Worm (Caenorhabditis elegans) whole organism, late embryonic: ENCODE results near the gene pdzd-8.

ENCODE experiments used
- C08G9.2 ChIP-seq: sonication (generic microtip); optimal IDR thresholded peaks from 2 replicates; lab custom pipeline; 2016; ENCODE audit warnings: mild to moderate bottlenecking, missing genetic modification characterization, moderate library complexity, missing compliant biosample characterization
- C38D4.7 ChIP-seq: fragments of 200-800 bp; sonication (Bioruptor generic); optimal IDR thresholded peaks from 2 replicates; lab custom pipeline; 2018; ENCODE audit warnings: mild to moderate bottlenecking, missing genetic modification characterization, moderate library complexity, missing compliant biosample characterization
- K09A11.1 ChIP-seq: sonication (generic microtip); optimal IDR thresholded peaks from 2 replicates; lab custom pipeline; 2017; ENCODE audit warnings: antibody characterized with exemption, mild to moderate bottlenecking, missing genetic modification characterization, missing compliant biosample characterization; ENCODE audit not compliant: insufficient read depth
- Y22D7AL.16 ChIP-seq: sonication (generic microtip); optimal IDR thresholded peaks from 2 replicates; lab custom pipeline; 2016; ENCODE audit warnings: missing genetic modification characterization, missing compliant biosample characterization
- ahr-1 ChIP-seq: sonication (generic microtip); optimal IDR thresholded peaks from 2 replicates; lab custom pipeline; 2016; ENCODE audit warnings: missing genetic modification characterization, missing compliant biosample characterization
- ceh-18 ChIP-seq: sonication (generic microtip); optimal IDR thresholded peaks from 2 replicates; lab custom pipeline; 2016; ENCODE audit warnings: missing genetic modification characterization, missing compliant biosample characterization
- ceh-24 ChIP-seq: sonication (generic microtip); optimal IDR thresholded peaks from 2 replicates; lab custom pipeline; 2016; ENCODE audit warnings: mild to moderate bottlenecking, missing genetic modification characterization, missing compliant biosample characterization
- ceh-30 ChIP-seq: fragments of 150-350 bp; optimal IDR thresholded peaks from 2 replicates; lab custom pipeline; 2014; ENCODE audit warnings: missing biosample characterization, missing genetic modification characterization
- ceh-31 ChIP-seq: sonication (generic microtip); optimal IDR thresholded peaks from 2 replicates; lab custom pipeline; 2016; ENCODE audit warnings: missing genetic modification characterization, missing compliant biosample characterization
- ceh-34 ChIP-seq: sonication (generic microtip); optimal IDR thresholded peaks from 2 replicates; lab custom pipeline; 2016; ENCODE audit warnings: mild to moderate bottlenecking, missing genetic modification characterization, missing compliant biosample characterization
- ceh-48 ChIP-seq: sonication (generic microtip); optimal IDR thresholded peaks from 2 replicates; lab custom pipeline; 2016; ENCODE audit warnings: missing genetic modification characterization, inconsistent platforms, missing compliant biosample characterization
- ceh-6 ChIP-seq: fragments of 200-800 bp; sonication (Bioruptor generic); optimal IDR thresholded peaks from 2 replicates; lab custom pipeline; 2018; ENCODE audit warnings: mild to moderate bottlenecking, missing genetic modification characterization, missing compliant biosample characterization
- ceh-9 ChIP-seq: sonication (generic microtip); optimal IDR thresholded peaks from 2 replicates; lab custom pipeline; 2016; ENCODE audit warnings: mild to moderate bottlenecking, missing genetic modification characterization, inconsistent platforms, missing compliant biosample characterization
- dmd-4 ChIP-seq: sonication (generic microtip); optimal IDR thresholded peaks from 2 replicates; lab custom pipeline; 2016; ENCODE audit warnings: borderline replicate concordance, missing genetic modification characterization, missing compliant biosample characterization
- eyg-1 ChIP-seq: sonication (generic microtip); optimal IDR thresholded peaks from 2 replicates; lab custom pipeline; 2016; ENCODE audit warnings: missing genotype, missing genetic modification characterization, missing compliant biosample characterization
- fax-1 ChIP-seq: sonication (generic microtip); optimal IDR thresholded peaks from 2 replicates; lab custom pipeline; 2016; ENCODE audit warnings: missing genotype, missing genetic modification characterization, missing compliant biosample characterization
- hlh-13 ChIP-seq: fragments of 200-800 bp; sonication (Bioruptor generic); optimal IDR thresholded peaks from 2 replicates; lab custom pipeline; 2018; ENCODE audit warnings: mild to moderate bottlenecking, missing genetic modification characterization, missing compliant biosample characterization
- hlh-15 ChIP-seq: sonication (generic microtip); optimal IDR thresholded peaks from 2 replicates; lab custom pipeline; 2016; ENCODE audit warnings: missing genetic modification characterization, missing compliant biosample characterization
- mec-3 ChIP-seq: sonication (generic microtip); optimal IDR thresholded peaks from 2 replicates; lab custom pipeline; 2016; ENCODE audit warnings: borderline replicate concordance, missing genetic modification characterization, missing compliant biosample characterization
- nfya-1 ChIP-seq: sonication (generic microtip); optimal IDR thresholded peaks from 2 replicates; lab custom pipeline; 2017; ENCODE audit warnings: missing genetic modification characterization, mild to moderate bottlenecking, missing compliant biosample characterization, antibody characterized with exemption, moderate library complexity
- pax-1 ChIP-seq: fragments of 150-350 bp; optimal IDR thresholded peaks from 2 replicates; lab custom pipeline; 2014; ENCODE audit warnings: missing biosample characterization, missing genetic modification characterization
- pha-2 ChIP-seq: sonication (generic microtip); optimal IDR thresholded peaks from 2 replicates; lab custom pipeline; 2017; ENCODE audit warnings: mild to moderate bottlenecking, missing genetic modification characterization, missing compliant biosample characterization
- pha-4 ChIP-seq: fragments of 150-350 bp; optimal IDR thresholded peaks from 2 replicates; lab custom pipeline; 2018; ENCODE audit warnings: missing biosample characterization, missing genetic modification reagents, missing genetic modification characterization
- pros-1 ChIP-seq: fragments of 150-350 bp; optimal IDR thresholded peaks from 2 replicates; lab custom pipeline; 2014; ENCODE audit warnings: missing biosample characterization, missing genetic modification reagents, missing genetic modification characterization
- rnt-1 ChIP-seq: sonication (generic microtip); optimal IDR thresholded peaks from 2 replicates; lab custom pipeline; 2016; ENCODE audit warnings: missing genetic modification characterization, missing compliant biosample characterization
- sdc-2 ChIP-seq: sonication (generic microtip); optimal IDR thresholded peaks from 2 replicates; lab custom pipeline; 2016; ENCODE audit warnings: missing genotype, missing genetic modification characterization, missing compliant biosample characterization
- sox-2 ChIP-seq: fragments of 200-800 bp; sonication (Bioruptor generic); IDR thresholded peaks from 2 replicates; pipeline ENCODE4 v1.3.6; 2022; ENCODE audit warnings: missing genetic modification reagents, missing genetic modification characterization, missing compliant biosample characterization
- sox-4 ChIP-seq: sonication (generic microtip); optimal IDR thresholded peaks from 2 replicates; lab custom pipeline; 2017; ENCODE audit warnings: mild to moderate bottlenecking, missing genetic modification characterization, inconsistent platforms, missing compliant biosample characterization
- syd-9 ChIP-seq: sonication (generic microtip); optimal IDR thresholded peaks from 2 replicates; lab custom pipeline; 2016; ENCODE audit warnings: mild to moderate bottlenecking, missing genetic modification characterization, moderate library complexity, missing compliant biosample characterization
- tbx-7 ChIP-seq: sonication (generic microtip); optimal IDR thresholded peaks from 2 replicates; lab custom pipeline; 2016; ENCODE audit warnings: missing genotype, missing genetic modification characterization, missing compliant biosample characterization
- ttx-3 ChIP-seq: sonication (generic microtip); optimal IDR thresholded peaks from 2 replicates; lab custom pipeline; 2016; ENCODE audit warnings: missing genetic modification reagents, missing genetic modification characterization, missing compliant biosample characterization
- unc-55 ChIP-seq: sonication (generic microtip); optimal IDR thresholded peaks from 2 replicates; lab custom pipeline; 2017; ENCODE audit warnings: missing biosample characterization, missing genetic modification reagents, missing genetic modification characterization
- unc-86 ChIP-seq: sonication (generic microtip); optimal IDR thresholded peaks from 2 replicates; lab custom pipeline; 2016; ENCODE audit warnings: missing genetic modification characterization, missing compliant biosample characterization
- zip-5 ChIP-seq: sonication (generic microtip); optimal IDR thresholded peaks from 2 replicates; lab custom pipeline; 2016; ENCODE audit warnings: missing genetic modification characterization, missing compliant biosample characterization
- ztf-16 ChIP-seq: sonication (generic microtip); optimal IDR thresholded peaks from 2 replicates; lab custom pipeline; 2017; ENCODE audit warnings: missing genetic modification characterization, missing compliant biosample characterization

The pdzd-8 gene

ce11 chrIV:9001184-9001583, 25.9 kb downstream of the pdzd-8 start:
- TF ChIP-seq rnt-1 (no peak), K09A11.1 (no peak), sox-4 (no peak), sdc-2 (tag; lab: Kevin White, UChicago) (no peak), hlh-15 (tag; lab: Kevin White, UChicago) (no peak), unc-86 (tag; lab: Kevin White, UChicago) (no peak), mec-3 (tag; lab: Kevin White, UChicago) (no peak), sox-2 (GFP tag; lab: Robert Waterston, UW) (no peak), ztf-16 (no peak), ceh-24 (tag; lab: Kevin White, UChicago) (no peak), pha-4 (tag; lab: Kevin White, UChicago) (no peak), ahr-1 (tag; lab: Kevin White, UChicago) (no peak), pax-1 (tag; lab: Kevin White, UChicago) (no peak)

DNA sequence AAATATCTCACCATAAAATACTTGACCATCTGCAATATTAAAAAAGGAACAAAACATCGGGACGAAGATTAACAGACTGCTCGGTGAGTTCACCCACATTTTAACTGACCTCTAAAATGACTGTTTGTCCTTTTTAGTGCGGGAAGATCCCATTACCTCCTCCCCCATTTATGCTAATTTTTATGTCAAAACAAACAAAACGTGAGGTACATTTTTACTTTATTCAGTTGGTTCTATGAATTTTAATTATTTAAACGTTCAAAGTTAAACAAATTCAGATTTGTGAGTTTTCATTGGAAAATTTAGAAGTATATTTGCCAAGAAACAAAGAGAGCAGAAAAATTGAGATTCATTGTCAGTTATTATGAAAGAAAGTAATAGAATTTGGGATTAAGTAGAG, 27.3 kb downstream of the pdzd-8 start, which contains the start of gene C53D6.8:
Gene C53D6.8 (minus strand): TSS at position 101 of the 400 bp plus-strand sequence.
- TF ChIP-seq ceh-9 (tag; lab: Kevin White, UChicago) (no peak), ceh-48 (tag; lab: Kevin White, UChicago) (no peak), C38D4.7 (no peak), ceh-31 (no peak), dmd-4 (no peak), ceh-6 (no peak), C08G9.2 (tag; lab: Kevin White, UChicago) (no peak), ceh-18 (tag; lab: Kevin White, UChicago) (no peak), ttx-3 (tag; lab: Kevin White, UChicago) (no peak), hlh-13 (GFP tag; lab: Kevin White, UChicago) (no peak), mec-3 (tag; lab: Kevin White, UChicago) (no peak), sox-2 (GFP tag; lab: Robert Waterston, UW) (no peak), ahr-1 (tag; lab: Kevin White, UChicago) (no peak), fax-1 (no peak), zip-5 (tag; lab: Kevin White, UChicago) (no peak), tbx-7 (tag; lab: Kevin White, UChicago) (no peak)

DNA sequence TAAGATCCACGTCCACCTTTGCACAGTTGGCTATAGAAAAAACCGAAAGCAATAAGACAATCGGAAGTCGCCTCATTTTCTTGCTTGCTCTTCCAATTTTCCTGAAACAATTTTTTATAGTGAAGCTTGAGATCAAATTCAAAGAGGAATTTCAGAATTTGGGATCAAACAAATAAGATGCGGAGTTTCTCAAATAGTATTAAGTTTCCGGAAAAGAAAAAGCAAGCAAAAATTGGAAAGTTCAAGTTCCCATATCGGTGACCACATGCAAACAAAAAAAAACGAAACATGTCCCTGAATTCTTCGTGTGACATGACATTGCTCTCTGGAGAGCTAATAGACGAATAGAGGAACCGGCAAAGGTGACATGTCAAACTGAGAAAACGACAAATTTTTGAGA, 30.0 kb downstream of the pdzd-8 start, which contains the start of gene unc-129:
Gene unc-129 (minus strand): TSS at position 101 of the 400 bp plus-strand sequence.
- TF ChIP-seq hlh-13 (GFP tag; lab: Kevin White, UChicago) = no peak
- no peak for TF ChIP-seq dmd-4
- no peak for TF ChIP-seq ahr-1 (tag; lab: Kevin White, UChicago)
- no peak for TF ChIP-seq sox-4
- TF ChIP-seq ceh-48 (tag; lab: Kevin White, UChicago) = no peak
- no peak for TF ChIP-seq ceh-18 (tag; lab: Kevin White, UChicago)
- no peak for TF ChIP-seq ceh-30
- no peak for TF ChIP-seq nfya-1
- TF ChIP-seq syd-9 (tag; lab: Kevin White, UChicago) = no peak
- TF ChIP-seq ceh-31 = no peak
- no peak for TF ChIP-seq pha-2 (tag; lab: Kevin White, UChicago)
- TF ChIP-seq, all 69 proteins: peak for 0

- TF ChIP-seq unc-55 (GFP tag; lab: Kevin White, UChicago) (peak; percentile 69), ceh-18 (tag; lab: Kevin White, UChicago) (no peak), ceh-34 (tag; lab: Kevin White, UChicago) (peak; percentile 74), rnt-1 (peak; percentile 51)
Measured at ce11 chrIV:9007947-9008346, 32.6 kb downstream of the pdzd-8 start.

DNA sequence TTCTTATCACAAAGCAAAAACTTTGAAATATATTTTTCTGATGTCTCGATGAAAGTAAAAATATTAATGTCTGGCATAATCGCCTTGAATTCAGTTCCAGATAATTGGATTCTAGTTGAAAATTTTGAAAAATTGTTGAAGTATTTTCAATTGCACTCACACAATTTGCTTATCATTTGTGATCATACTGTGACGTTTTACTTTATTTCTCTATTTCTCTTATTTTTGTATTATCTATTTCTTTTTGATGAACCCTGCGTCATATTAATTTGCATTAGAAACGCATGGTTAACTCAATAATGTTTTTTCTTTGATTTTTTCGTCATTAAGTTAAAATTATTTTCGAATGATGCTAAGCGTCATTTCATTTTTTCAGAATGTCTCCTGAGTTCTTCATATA, 34.9 kb downstream of the pdzd-8 start, which contains the start of gene C53D6.11:
Gene C53D6.11 (plus strand): TSS at position 328 of the 400 bp plus-strand sequence.
- TF ChIP-seq eyg-1 (tag; lab: Kevin White, UChicago) = no peak
- TF ChIP-seq pros-1 = no peak
- no peak for TF ChIP-seq Y22D7AL.16
- TF ChIP-seq ceh-34 (tag; lab: Kevin White, UChicago) = no peak
- TF ChIP-seq, all 69 proteins: peak for 0
